Worm (Caenorhabditis elegans) whole organism, young adult: ENCODE results near the gene srd-40.

ENCODE experiments used
- ceh-40 ChIP-seq: fragments of 200-800 bp; sonication (Bioruptor generic); IDR thresholded peaks from 2 replicates; pipeline ENCODE4 v1.3.6; 2022; ENCODE audit warnings: missing genetic modification characterization, missing compliant biosample characterization
- dpl-1 ChIP-seq: fragments of 150-350 bp; optimal IDR thresholded peaks from 2 replicates; lab custom pipeline; 2014; ENCODE audit warnings: missing biosample characterization, missing genetic modification reagents, missing genetic modification characterization
- let-526 ChIP-seq: fragments of 200-800 bp; sonication (Bioruptor generic); IDR thresholded peaks from 2 replicates; pipeline ENCODE4 v1.3.6; 2022; ENCODE audit warnings: missing genetic modification reagents, missing genetic modification characterization, missing compliant biosample characterization
- nhr-120 ChIP-seq: fragments of 200-800 bp; sonication (Bioruptor generic); IDR thresholded peaks from 2 replicates; pipeline ENCODE4 v1.3.6; 2022; ENCODE audit warnings: missing genetic modification characterization, missing compliant biosample characterization
- tbp1 ChIP-seq: fragments of 200-800 bp; sonication (Bioruptor generic); optimal IDR thresholded peaks from 2 replicates; lab custom pipeline; 2018; ENCODE audit warnings: mild to moderate bottlenecking, missing genetic modification characterization, missing compliant biosample characterization
- zim-3 ChIP-seq: sonication (generic microtip); optimal IDR thresholded peaks from 2 replicates; lab custom pipeline; 2017; ENCODE audit warnings: mild to moderate bottlenecking, missing genetic modification characterization, moderate library complexity, missing compliant biosample characterization

DNA sequence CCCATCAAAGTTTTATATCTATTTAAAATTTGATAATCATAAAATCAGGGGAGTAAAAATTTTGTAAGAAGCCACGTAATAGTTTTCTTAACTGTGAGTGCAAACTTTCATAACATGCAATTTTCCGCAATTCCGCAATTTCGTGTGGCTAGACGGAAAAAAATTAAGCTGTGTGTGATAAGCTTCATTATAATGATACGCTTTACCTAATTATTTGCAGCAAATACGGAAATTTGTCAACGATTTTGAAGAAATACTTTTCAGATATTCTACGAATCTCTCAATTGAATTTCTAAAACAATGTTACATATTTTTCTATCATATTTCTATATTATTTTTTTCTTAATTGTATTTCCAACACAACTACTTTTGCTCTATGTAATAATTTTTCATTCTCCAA lies 8.3 kb downstream of the srd-40 start, which contains the start of gene srd-46:
- TF ChIP-seq let-526, result no peak
- TF ChIP-seq zim-3 (tag; lab: Kevin White, UChicago), result no peak
- no peak for TF ChIP-seq nhr-120 (GFP tag; lab: Robert Waterston, UW)
- no peak for TF ChIP-seq ceh-40 (GFP tag; lab: Robert Waterston, UW)
- TF ChIP-seq dpl-1 (GFP tag; lab: Kevin White, UChicago), result no peak
- no peak for TF ChIP-seq tbp1 (GFP tag; lab: Kevin White, UChicago)
